Fruit fly (Drosophila melanogaster) whole organism, embryonic: ENCODE results near the gene ppk23.

Experiments used
- CG10565 ChIP-seq: fragments of 200-800 bp; sonication (Bioruptor generic); optimal IDR thresholded peaks from 3 replicates; lab custom pipeline; 2016; ENCODE audit warnings: missing biosample characterization, mild to moderate bottlenecking, missing genetic modification characterization
- CG11093 ChIP-seq: fragments of 200-800 bp; sonication (Bioruptor generic); IDR thresholded peaks from 3 replicates; pipeline ENCODE4 v1.3.6; 2022; ENCODE audit warnings: missing biosample characterization, missing genetic modification characterization
- CG11398 ChIP-seq: fragments of 200-800 bp; sonication (Bioruptor generic); optimal IDR thresholded peaks from 2 replicates; lab custom pipeline; 2016; ENCODE audit warnings: missing biosample characterization, missing genetic modification characterization
- CG11456 ChIP-seq: fragments of 200-800 bp; sonication (Bioruptor generic); IDR thresholded peaks from 3 replicates; pipeline ENCODE4 v1.3.6; 2022; ENCODE audit warnings: missing biosample characterization, missing genetic modification characterization
- CG11504 ChIP-seq: fragments of 200-800 bp; sonication (Bioruptor generic); optimal IDR thresholded peaks from 3 replicates; lab custom pipeline; 2019; ENCODE audit warnings: missing biosample characterization, mild to moderate bottlenecking, missing genetic modification characterization, moderate library complexity
- CG11723 ChIP-seq: fragments of 200-800 bp; sonication (Bioruptor generic); optimal IDR thresholded peaks from 2 replicates; lab custom pipeline; 2017; ENCODE audit warnings: missing biosample characterization, mild to moderate bottlenecking, missing genetic modification characterization
- CG15073 ChIP-seq: fragments of 200-800 bp; sonication (Bioruptor generic); optimal IDR thresholded peaks from 2 replicates; lab custom pipeline; 2016; ENCODE audit warnings: missing biosample characterization, missing genetic modification characterization
- CG15601 ChIP-seq: fragments of 200-800 bp; sonication (Bioruptor generic); optimal IDR thresholded peaks from 3 replicates; lab custom pipeline; 2019; ENCODE audit warnings: missing biosample characterization, mild to moderate bottlenecking, missing genetic modification characterization, moderate library complexity
- CG16779 ChIP-seq: fragments of 200-800 bp; sonication (Bioruptor generic); IDR thresholded peaks from 2 replicates; pipeline ENCODE4 v1.3.6; 2022; ENCODE audit warnings: missing biosample characterization, missing genetic modification characterization
- CG16813 ChIP-seq: fragments of 200-800 bp; sonication (Bioruptor generic); IDR thresholded peaks from 3 replicates; pipeline ENCODE4 v1.3.6; 2022; ENCODE audit warnings: missing biosample characterization, missing genetic modification characterization; ENCODE audit not compliant: partially characterized antibody
- CG18262 ChIP-seq: fragments of 200-800 bp; optimal IDR thresholded peaks from 3 replicates; lab custom pipeline; 2019; ENCODE audit warnings: missing biosample characterization, mild to moderate bottlenecking, missing genetic modification characterization, moderate library complexity
- CG18764 ChIP-seq: fragments of 200-800 bp; sonication (Bioruptor generic); optimal IDR thresholded peaks from 3 replicates; lab custom pipeline; 2016; ENCODE audit warnings: missing biosample characterization, missing genetic modification characterization
- CG2129 ChIP-seq: fragments of 200-800 bp; sonication (Bioruptor generic); IDR thresholded peaks from 2 replicates; pipeline ENCODE4 v1.3.6; 2022; ENCODE audit warnings: missing biosample characterization, missing genetic modification characterization; ENCODE audit not compliant: partially characterized antibody
- CG2199 ChIP-seq: fragments of 200-800 bp; sonication (Bioruptor generic); IDR thresholded peaks from 3 replicates; pipeline ENCODE4 v1.3.6; 2022; ENCODE audit warnings: missing biosample characterization, missing genetic modification characterization
- CG31365 ChIP-seq: fragments of 200-800 bp; sonication (Bioruptor generic); optimal IDR thresholded peaks from 2 replicates; lab custom pipeline; 2018; ENCODE audit warnings: missing biosample characterization, mild to moderate bottlenecking, missing genetic modification characterization
- CG34422 ChIP-seq: fragments of 200-800 bp; sonication (Bioruptor generic); IDR thresholded peaks from 3 replicates; pipeline ENCODE4 v1.3.6; 2022; ENCODE audit warnings: missing biosample characterization, missing genetic modification characterization
- CG7745 ChIP-seq: fragments of 200-800 bp; sonication (Bioruptor generic); optimal IDR thresholded peaks from 2 replicates; lab custom pipeline; 2018; ENCODE audit warnings: missing biosample characterization, mild to moderate bottlenecking, missing genetic modification characterization, moderate library complexity
- CG8924 ChIP-seq: fragments of 200-800 bp; optimal IDR thresholded peaks from 3 replicates; lab custom pipeline; 2019; ENCODE audit warnings: missing biosample characterization, mild to moderate bottlenecking, missing genetic modification characterization, moderate library complexity
- CTCF ChIP-seq: fragments of 200-800 bp; sonication (Bioruptor generic); optimal IDR thresholded peaks from 2 replicates; lab custom pipeline; 2017; ENCODE audit warnings: missing biosample characterization, mild to moderate bottlenecking, missing genetic modification characterization, moderate library complexity
- Dip3 ChIP-seq: fragments of 200-800 bp; sonication (Bioruptor generic); optimal IDR thresholded peaks from 3 replicates; lab custom pipeline; 2016; ENCODE audit warnings: missing biosample characterization, missing genetic modification characterization
- Hand ChIP-seq: fragments of 200-800 bp; sonication (Bioruptor generic); optimal IDR thresholded peaks from 2 replicates; lab custom pipeline; 2017; ENCODE audit warnings: mild to moderate bottlenecking, missing biosample characterization, missing genetic modification reagents, missing genetic modification characterization
- Hey ChIP-seq: fragments of 200-800 bp; sonication (Bioruptor generic); optimal IDR thresholded peaks from 3 replicates; lab custom pipeline; 2018; ENCODE audit warnings: missing biosample characterization, mild to moderate bottlenecking, missing genetic modification characterization
- Kr ChIP-seq: fragments of 200-800 bp; sonication (Bioruptor generic); optimal IDR thresholded peaks from 2 replicates; lab custom pipeline; 2017; ENCODE audit warnings: missing biosample characterization, mild to moderate bottlenecking, missing genetic modification characterization
- Med ChIP-seq: fragments of 200-800 bp; sonication (Bioruptor generic); peaks from one replicate; lab custom pipeline; 2016; ENCODE audit warnings: missing biosample characterization, missing genetic modification characterization, mild to moderate bottlenecking, inconsistent platforms, moderate library complexity
- Nf-YC ChIP-seq: fragments of 200-800 bp; optimal IDR thresholded peaks from 3 replicates; lab custom pipeline; 2019; ENCODE audit warnings: missing biosample characterization, mild to moderate bottlenecking, missing genetic modification characterization, moderate library complexity
- Pdp1 ChIP-seq, 2 experiments: fragments of 200-800 bp; sonication (Bioruptor generic); optimal IDR thresholded peaks; 3 replicates each; lab custom pipeline; 2016; ENCODE audit warnings: missing biosample characterization in 2 of 2, missing genetic modification characterization in 2 of 2, mild to moderate bottlenecking in 1 of 2, moderate library complexity in 1 of 2
- Ptx1 ChIP-seq: fragments of 200-800 bp; sonication (Bioruptor generic); IDR thresholded peaks from 2 replicates; pipeline ENCODE4 v1.3.6; 2022; ENCODE audit warnings: missing biosample characterization, missing genetic modification characterization
- Six4 ChIP-seq: fragments of 200-800 bp; sonication (Bioruptor generic); optimal IDR thresholded peaks from 2 replicates; lab custom pipeline; 2016; ENCODE audit warnings: missing biosample characterization, missing genetic modification characterization
- Sry-δ ChIP-seq: fragments of 200-800 bp; sonication (Bioruptor generic); optimal IDR thresholded peaks from 2 replicates; lab custom pipeline; 2016; ENCODE audit warnings: missing biosample characterization, missing genetic modification characterization
- Taf1 ChIP-seq: fragments of 200-800 bp; sonication (Bioruptor generic); IDR thresholded peaks from 2 replicates; pipeline ENCODE4 v1.3.6; 2022; ENCODE audit warnings: missing biosample characterization, missing genetic modification characterization
- ab ChIP-seq: fragments of 200-800 bp; sonication (Bioruptor generic); optimal IDR thresholded peaks from 2 replicates; lab custom pipeline; 2016; ENCODE audit warnings: missing biosample characterization, missing genetic modification characterization
- aop ChIP-seq: fragments of 200-800 bp; sonication (Bioruptor generic); IDR thresholded peaks from 2 replicates; pipeline ENCODE4 v1.3.6; 2022; ENCODE audit warnings: missing biosample characterization, missing genetic modification characterization
- btn ChIP-seq: fragments of 200-800 bp; sonication (Bioruptor generic); optimal IDR thresholded peaks from 2 replicates; lab custom pipeline; 2016; ENCODE audit warnings: missing biosample characterization, missing genetic modification characterization
- cad ChIP-seq: fragments of >200 bp; optimal IDR thresholded peaks from 2 replicates; lab custom pipeline; 2017; ENCODE audit warnings: missing biosample characterization, missing genetic modification characterization
- chm ChIP-seq: fragments of 200-800 bp; sonication (Bioruptor generic); IDR thresholded peaks from 2 replicates; pipeline ENCODE4 v1.3.6; 2022; ENCODE audit warnings: missing biosample characterization, missing genetic modification characterization
- crol ChIP-seq: fragments of 200-800 bp; sonication (Bioruptor generic); IDR thresholded peaks from 2 replicates; pipeline ENCODE4 v1.3.6; 2022; ENCODE audit warnings: missing biosample characterization, missing genetic modification characterization
- dm ChIP-seq: fragments of 200-800 bp; sonication (Bioruptor generic); optimal IDR thresholded peaks from 3 replicates; lab custom pipeline; 2016; ENCODE audit warnings: missing biosample characterization, missing genetic modification characterization
- en ChIP-seq: fragments of 200-800 bp; sonication (Bioruptor generic); optimal IDR thresholded peaks from 2 replicates; lab custom pipeline; 2016; ENCODE audit warnings: missing biosample characterization, missing genetic modification characterization
- gcm ChIP-seq: fragments of 200-800 bp; sonication (Bioruptor generic); optimal IDR thresholded peaks from 2 replicates; lab custom pipeline; 2019; ENCODE audit warnings: missing biosample characterization, mild to moderate bottlenecking, missing genetic modification characterization, moderate library complexity
- grn ChIP-seq: fragments of 200-800 bp; sonication (Bioruptor generic); optimal IDR thresholded peaks from 3 replicates; lab custom pipeline; 2017; ENCODE audit warnings: missing biosample characterization, missing genetic modification characterization
- gt ChIP-seq: fragments of 200-800 bp; sonication (Bioruptor generic); IDR thresholded peaks from 2 replicates; pipeline ENCODE4 v1.3.6; 2022; ENCODE audit warnings: missing biosample characterization, missing genetic modification characterization
- insv ChIP-seq, 2 experiments: fragments of 200-800 bp; sonication (Bioruptor generic); optimal IDR thresholded peaks; 3 replicates each; lab custom pipeline; 2016 to 2018; ENCODE audit warnings: missing biosample characterization in 2 of 2, missing genetic modification characterization in 2 of 2
- inv ChIP-seq: fragments of 200-800 bp; sonication (Bioruptor generic); IDR thresholded peaks from 2 replicates; pipeline ENCODE4 v1.3.6; 2022; ENCODE audit warnings: missing biosample characterization, missing genetic modification characterization; ENCODE audit not compliant: partially characterized antibody
- jumu ChIP-seq: fragments of 200-800 bp; sonication (Bioruptor generic); optimal IDR thresholded peaks from 3 replicates; lab custom pipeline; 2016; ENCODE audit warnings: missing biosample characterization, missing genetic modification characterization
- lmd ChIP-seq: fragments of 200-800 bp; sonication (Bioruptor generic); IDR thresholded peaks from 2 replicates; pipeline ENCODE4 v1.3.6; 2022; ENCODE audit warnings: missing biosample characterization, missing genetic modification characterization
- mam ChIP-seq: fragments of 200-800 bp; sonication (Bioruptor generic); optimal IDR thresholded peaks from 3 replicates; lab custom pipeline; 2016; ENCODE audit warnings: missing biosample characterization, missing genetic modification characterization
- sens ChIP-seq: fragments of 200-800 bp; sonication (Bioruptor generic); peaks from one replicate; lab custom pipeline; 2016; ENCODE audit warnings: missing biosample characterization, missing genetic modification characterization
- seq ChIP-seq: fragments of 200-800 bp; sonication (Bioruptor generic); IDR thresholded peaks from 2 replicates; pipeline ENCODE4 v1.3.6; 2022; ENCODE audit warnings: missing biosample characterization, missing genetic modification characterization
- sqz ChIP-seq: fragments of 200-800 bp; sonication (Bioruptor generic); optimal IDR thresholded peaks from 3 replicates; lab custom pipeline; 2018; ENCODE audit warnings: missing biosample characterization, mild to moderate bottlenecking, missing genetic modification characterization
- yki ChIP-seq: fragments of >200 bp; optimal IDR thresholded peaks from 3 replicates; lab custom pipeline; 2018
- zen ChIP-seq: fragments of 200-800 bp; sonication (Bioruptor generic); optimal IDR thresholded peaks from 3 replicates; lab custom pipeline; 2018; ENCODE audit warnings: missing biosample characterization, mild to moderate bottlenecking, missing genetic modification characterization, moderate library complexity
- zfh1 ChIP-seq: fragments of 200-800 bp; sonication (Bioruptor generic); IDR thresholded peaks from 3 replicates; pipeline ENCODE4 v1.3.6; 2022; ENCODE audit warnings: missing biosample characterization, missing genetic modification characterization

ppk23 gene

dm6 chrX:17578869-17579781 is 10.1 kb upstream of the ppk23 start, which contains the start of gene Ankle2 (continued):
- TF ChIP-seq Kr (GFP tag; lab: Kevin White, UChicago): no peak
- no peak for TF ChIP-seq CG8924 (tag; lab: Kevin White, UChicago)
- TF ChIP-seq Dip3: no peak
- TF ChIP-seq seq (GFP tag; lab: Robert Waterston, UW): no peak
- no peak for TF ChIP-seq CG31365 (tag; lab: Kevin White, UChicago)
- peak; percentile 93 for TF ChIP-seq sqz (GFP tag; lab: Kevin White, UChicago)
- TF ChIP-seq chm: no peak
- no peak for TF ChIP-seq CG15601 (tag; lab: Kevin White, UChicago)
- TF ChIP-seq Six4 (GFP tag; lab: Kevin White, UChicago): no peak
- TF ChIP-seq CG18262 (tag; lab: Kevin White, UChicago): no peak
- no peak for TF ChIP-seq dm (GFP tag; lab: Kevin White, UChicago)
- no peak for TF ChIP-seq Nf-YC
- no peak for TF ChIP-seq Pdp1 (GFP tag; optimal IDR thresholded peaks at IDR 0.05; lab: Kevin White, UChicago)
- no peak for TF ChIP-seq insv (GFP tag; optimal IDR thresholded peaks at IDR 0.05; lab: Kevin White, UChicago)
- peak; percentile 23 for TF ChIP-seq CTCF (GFP tag; lab: Kevin White, UChicago)
- no peak for TF ChIP-seq CG18764 (GFP tag; lab: Kevin White, UChicago)
- no peak for TF ChIP-seq zfh1 (GFP tag; lab: Robert Waterston, UW)
- TF ChIP-seq crol: no peak
- TF ChIP-seq CG2129 (GFP tag; lab: Robert Waterston, UW): peak; percentile 25; the same call in 1 of the 2 replicates
- TF ChIP-seq btn (GFP tag; lab: Kevin White, UChicago): no peak
- TF ChIP-seq CG11504: no peak
- TF ChIP-seq grn (GFP tag; lab: Kevin White, UChicago): no peak
- peak; percentile 53 for TF ChIP-seq inv (GFP tag; lab: Robert Waterston, UW)
- no peak for TF ChIP-seq gcm
- no peak for TF ChIP-seq CG34422 (GFP tag; lab: Robert Waterston, UW)
- TF ChIP-seq ab (GFP tag; lab: Kevin White, UChicago): no peak
- TF ChIP-seq gt (GFP tag; lab: Robert Waterston, UW): no peak
- no peak for TF ChIP-seq aop (GFP tag; lab: Robert Waterston, UW)
- TF ChIP-seq CG15073 (GFP tag; lab: Kevin White, UChicago): no peak
- no peak for TF ChIP-seq zen
- no peak for TF ChIP-seq Hand (GFP tag; lab: Kevin White, UChicago)
- TF ChIP-seq CG11723 (GFP tag; lab: Kevin White, UChicago): no peak
- no peak for TF ChIP-seq lmd (GFP tag; lab: Robert Waterston, UW)
- TF ChIP-seq Med (GFP tag; lab: Kevin White, UChicago): peak; percentile 40
- peak; percentile 66 for TF ChIP-seq sens (GFP tag; lab: Kevin White, UChicago)
- TF ChIP-seq CG10565 (GFP tag; lab: Kevin White, UChicago): no peak
- TF ChIP-seq CG2199: no peak
- TF ChIP-seq CG16813 (GFP tag; lab: Robert Waterston, UW): peak; percentile 66
- TF ChIP-seq Ptx1 (GFP tag; lab: Robert Waterston, UW): no peak
- no peak for TF ChIP-seq jumu
- TF ChIP-seq yki: no peak
- no peak for TF ChIP-seq mam (GFP tag; lab: Kevin White, UChicago)
- no peak for TF ChIP-seq CG11456
- no peak for TF ChIP-seq CG11398
- TF ChIP-seq Taf1: no peak
- no peak for TF ChIP-seq CG16779 (GFP tag; lab: Robert Waterston, UW)
- peak; percentile 83 for TF ChIP-seq Sry-δ (GFP tag; lab: Kevin White, UChicago)
- TF ChIP-seq CG11093 (GFP tag; lab: Robert Waterston, UW): no peak
- no peak for TF ChIP-seq en (GFP tag; lab: Kevin White, UChicago)
- TF ChIP-seq CG7745 (tag; lab: Kevin White, UChicago): no peak
- no peak for TF ChIP-seq cad (GFP tag; lab: Kevin White, UChicago)
- TF ChIP-seq Hey (tag; lab: Kevin White, UChicago): no peak
